Worm (Caenorhabditis elegans) whole organism, L4 larva: ENCODE results near the gene C05D10.4.

ENCODE experiments used
- F26F4.8 ChIP-seq: fragments of 200-800 bp; sonication (Bioruptor generic); conservative IDR thresholded peaks from 2 replicates; pipeline ENCODE4 v1.3.6; 2022; ENCODE audit warnings: missing genetic modification characterization, missing compliant biosample characterization
- arid-1 ChIP-seq: fragments of 200-800 bp; sonication (Bioruptor generic); conservative IDR thresholded peaks from 2 replicates; pipeline ENCODE4 v1.3.6; 2022; ENCODE audit warnings: missing genetic modification reagents, missing genetic modification characterization, missing compliant biosample characterization
- lsy-2 ChIP-seq, 2 experiments: fragments of 150-350 bp in 1 of 2; sonication (generic microtip) in 1 of 2; optimal IDR thresholded peaks; 2 replicates each; lab custom pipeline; 2014 to 2017; ENCODE audit warnings: missing biosample characterization in 2 of 2, missing genetic modification characterization in 2 of 2
- mxl-2 ChIP-seq: fragments of 200-800 bp; sonication (Bioruptor generic); conservative IDR thresholded peaks from 2 replicates; pipeline ENCODE4 v1.3.6; 2022; ENCODE audit warnings: missing genetic modification reagents, missing genetic modification characterization, missing compliant biosample characterization
- nhr-10 ChIP-seq: fragments of 150-350 bp; optimal IDR thresholded peaks from 2 replicates; lab custom pipeline; 2014; ENCODE audit warnings: missing biosample characterization, missing genetic modification characterization
- nhr-28 ChIP-seq: fragments of 150-350 bp; optimal IDR thresholded peaks from 2 replicates; lab custom pipeline; 2014; ENCODE audit warnings: missing biosample characterization, missing genetic modification characterization
- nhr-77 ChIP-seq: fragments of 150-350 bp; optimal IDR thresholded peaks from 2 replicates; lab custom pipeline; 2014; ENCODE audit warnings: missing biosample characterization, missing genetic modification characterization
- pha-4 ChIP-seq, 2 experiments: fragments of 150-350 bp in 1 of 2; fragments of 200-800 bp in 1 of 2; sonication (Bioruptor generic) in 1 of 2; IDR thresholded peaks in 1 of 2; optimal IDR thresholded peaks in 1 of 2; 2 replicates each; pipeline versions ENCODE4 v1.3.6 to Lab custom; 2014 to 2022; ENCODE audit warnings: missing genetic modification characterization in 2 of 2, missing genetic modification reagents in 2 of 2, missing biosample characterization in 1 of 2, missing compliant biosample characterization in 1 of 2
- snpc-4 ChIP-seq: fragments of 150-350 bp; optimal IDR thresholded peaks from 2 replicates; lab custom pipeline; 2014; ENCODE audit warnings: missing biosample characterization, missing genetic modification characterization
- spr-3 ChIP-seq: fragments of 200-800 bp; sonication (Bioruptor generic); optimal IDR thresholded peaks from 2 replicates; lab custom pipeline; 2018; ENCODE audit warnings: mild to moderate bottlenecking, missing genetic modification characterization, missing compliant biosample characterization
- unc-62 ChIP-seq, 3 experiments: fragments of 150-350 bp in 1 of 3; sonication (generic microtip); optimal IDR thresholded peaks in 2 of 3; peaks in 1 of 3; 1 replicate in 1 of 3; 2 replicates in 2 of 3; lab custom pipeline; 2014 to 2017; ENCODE audit warnings: missing biosample characterization in 3 of 3, missing genetic modification characterization in 3 of 3, missing genetic modification reagents in 3 of 3, missing genotype in 1 of 3
- zag-1 ChIP-seq: fragments of 150-350 bp; optimal IDR thresholded peaks from 2 replicates; lab custom pipeline; 2014; ENCODE audit warnings: missing biosample characterization, missing genetic modification characterization

DNA sequence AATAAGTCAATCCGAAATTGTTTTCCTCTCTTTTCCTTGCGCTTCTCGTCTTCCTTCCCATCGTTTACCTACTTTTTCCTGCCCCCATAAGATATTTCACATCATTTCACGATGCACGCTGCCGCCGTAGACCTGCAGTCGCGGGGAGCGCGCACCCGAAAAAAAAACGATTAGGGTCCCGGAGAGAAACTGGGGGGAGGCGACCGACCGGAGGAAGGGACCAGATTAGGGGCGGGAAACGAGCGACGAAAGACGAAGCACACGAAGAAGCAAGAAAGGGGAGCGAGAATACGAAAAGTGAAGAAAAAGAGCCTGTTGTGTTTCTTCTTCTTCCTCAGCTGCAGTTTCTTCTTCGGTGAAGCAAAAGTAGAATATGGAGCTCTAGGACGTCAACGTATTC, 32.5 kb upstream of the C05D10.4 start:
- no peak for TF ChIP-seq spr-3
- TF ChIP-seq nhr-10 (tag; lab: Kevin White, UChicago): no peak
- no peak; the same call in 1 of the 2 replicates for TF ChIP-seq pha-4 (GFP tag; IDR thresholded peaks at IDR 0.05; lab: Robert Waterston, UW)
- no peak for TF ChIP-seq pha-4 (tag; optimal IDR thresholded peaks at IDR 0.05; lab: Kevin White, UChicago)
- no peak for TF ChIP-seq zag-1 (tag; lab: Kevin White, UChicago)
- TF ChIP-seq snpc-4 (tag; lab: Kevin White, UChicago): no peak
- TF ChIP-seq mxl-2: no peak
- no peak for TF ChIP-seq arid-1 (GFP tag; lab: Robert Waterston, UW)
- TF ChIP-seq nhr-28: no peak
- TF ChIP-seq nhr-77 (tag; lab: Kevin White, UChicago): no peak
- TF ChIP-seq unc-62 (GFP tag; optimal IDR thresholded peaks at IDR 0.05 in 1 of 2; lab: Kevin White, UChicago): peak in 1 of 2 experiments; percentile 93
- no peak for TF ChIP-seq unc-62 (tag; optimal IDR thresholded peaks at IDR 0.05; lab: Kevin White, UChicago)
- TF ChIP-seq F26F4.8: no peak
- no peak for TF ChIP-seq lsy-2 (tag; optimal IDR thresholded peaks at IDR 0.05; lab: Kevin White, UChicago)
